Fruit fly (Drosophila melanogaster) whole organism, prepupa: ENCODE results near the gene Miro.

ENCODE experiments used
- CG10631 ChIP-seq: fragments of 200-800 bp; sonication (Bioruptor generic); optimal IDR thresholded peaks from 2 replicates; lab custom pipeline; 2016; ENCODE audit warnings: missing biosample characterization, missing genetic modification characterization
- CG11762 ChIP-seq: fragments of 200-800 bp; sonication (Bioruptor generic); optimal IDR thresholded peaks from 3 replicates; lab custom pipeline; 2016; ENCODE audit warnings: missing biosample characterization, missing genetic modification characterization; ENCODE audit not compliant: insufficient read depth
- CG11902 ChIP-seq: fragments of 200-800 bp; sonication (Bioruptor generic); optimal IDR thresholded peaks from 3 replicates; lab custom pipeline; 2016; ENCODE audit warnings: missing biosample characterization, missing genetic modification characterization
- CG15336 ChIP-seq: fragments of 200-800 bp; sonication (Bioruptor generic); IDR thresholded peaks from 2 replicates; pipeline ENCODE4 v1.3.6; 2022; ENCODE audit warnings: missing biosample characterization, missing genetic modification characterization
- CG1621 ChIP-seq: fragments of 200-800 bp; sonication (Bioruptor generic); optimal IDR thresholded peaks from 3 replicates; lab custom pipeline; 2018; ENCODE audit warnings: missing biosample characterization, mild to moderate bottlenecking, missing genetic modification characterization
- CG3032 ChIP-seq: fragments of 200-800 bp; optimal IDR thresholded peaks from 2 replicates; lab custom pipeline; 2019; ENCODE audit warnings: missing biosample characterization, mild to moderate bottlenecking, missing genetic modification characterization, moderate library complexity
- CG31627 ChIP-seq: fragments of 200-800 bp; sonication (Bioruptor generic); optimal IDR thresholded peaks from 3 replicates; lab custom pipeline; 2016; ENCODE audit warnings: missing biosample characterization, missing genetic modification characterization
- CG32006 ChIP-seq: fragments of 200-800 bp; sonication (Bioruptor generic); optimal IDR thresholded peaks from 3 replicates; lab custom pipeline; 2017; ENCODE audit warnings: missing biosample characterization, mild to moderate bottlenecking, missing genetic modification characterization
- CG34406 ChIP-seq: fragments of 200-800 bp; sonication (Bioruptor generic); optimal IDR thresholded peaks from 3 replicates; lab custom pipeline; 2016; ENCODE audit warnings: missing biosample characterization, missing genetic modification characterization
- CG4318 ChIP-seq: fragments of 200-800 bp; sonication (Bioruptor generic); optimal IDR thresholded peaks from 3 replicates; lab custom pipeline; 2017; ENCODE audit warnings: missing biosample characterization, mild to moderate bottlenecking, missing genetic modification characterization
- CG6163 ChIP-seq: fragments of 200-800 bp; sonication (Bioruptor generic); IDR thresholded peaks from 3 replicates; pipeline ENCODE4 v1.3.6; 2022; ENCODE audit warnings: missing biosample characterization, missing genetic modification characterization
- CG6276 ChIP-seq: fragments of 200-800 bp; sonication (Bioruptor generic); optimal IDR thresholded peaks from 2 replicates; lab custom pipeline; 2017; ENCODE audit warnings: missing biosample characterization, mild to moderate bottlenecking, missing genetic modification characterization
- CG6792 ChIP-seq: fragments of 200-800 bp; sonication (Bioruptor generic); optimal IDR thresholded peaks from 3 replicates; lab custom pipeline; 2016; ENCODE audit warnings: missing biosample characterization, missing genetic modification characterization
- CG6808 ChIP-seq: fragments of 200-800 bp; sonication (Bioruptor generic); optimal IDR thresholded peaks from 3 replicates; lab custom pipeline; 2017; ENCODE audit warnings: missing biosample characterization, missing genetic modification characterization, mild to moderate bottlenecking, moderate library complexity, missing genetic modification reagents
- CG6854 ChIP-seq: fragments of 200-800 bp; sonication (Bioruptor generic); optimal IDR thresholded peaks from 2 replicates; lab custom pipeline; 2017; ENCODE audit warnings: missing biosample characterization, mild to moderate bottlenecking, missing genetic modification characterization
- CG7368 ChIP-seq: fragments of 200-800 bp; sonication (Bioruptor generic); optimal IDR thresholded peaks from 3 replicates; lab custom pipeline; 2016; ENCODE audit warnings: missing biosample characterization, missing genetic modification characterization
- CG8119 ChIP-seq: fragments of 200-800 bp; sonication (Bioruptor generic); IDR thresholded peaks from 3 replicates; pipeline ENCODE4 v1.3.6; 2022; ENCODE audit warnings: missing biosample characterization, missing genetic modification characterization
- CG8632 ChIP-seq: fragments of 200-800 bp; sonication (Bioruptor generic); optimal IDR thresholded peaks from 3 replicates; lab custom pipeline; 2016; ENCODE audit warnings: missing biosample characterization, missing genetic modification characterization
- CG9139 ChIP-seq: fragments of 200-800 bp; sonication (Bioruptor generic); optimal IDR thresholded peaks from 3 replicates; lab custom pipeline; 2017; ENCODE audit warnings: missing biosample characterization, mild to moderate bottlenecking, missing genetic modification characterization
- Eip78C ChIP-seq: fragments of 200-800 bp; sonication (Bioruptor generic); peaks from one replicate; lab custom pipeline; 2016; ENCODE audit warnings: missing biosample characterization, missing genetic modification characterization
- Ets21C ChIP-seq: fragments of 200-800 bp; sonication (Bioruptor generic); optimal IDR thresholded peaks from 3 replicates; lab custom pipeline; 2016; ENCODE audit warnings: missing biosample characterization, missing genetic modification characterization
- Ets96B ChIP-seq: fragments of 200-800 bp; optimal IDR thresholded peaks from 2 replicates; lab custom pipeline; 2019; ENCODE audit warnings: missing biosample characterization, mild to moderate bottlenecking, missing genetic modification characterization, moderate library complexity
- Gug ChIP-seq: fragments of 200-800 bp; sonication (Bioruptor generic); IDR thresholded peaks from 2 replicates; pipeline ENCODE4 v1.3.6; 2022; ENCODE audit warnings: missing biosample characterization, missing genetic modification characterization
- Hr38 ChIP-seq: sonication (Bioruptor generic); optimal IDR thresholded peaks from 2 replicates; lab custom pipeline; 2016; ENCODE audit warnings: missing biosample characterization, missing genetic modification characterization
- Hr39 ChIP-seq: fragments of 200-800 bp; sonication (Bioruptor generic); optimal IDR thresholded peaks from 2 replicates; lab custom pipeline; 2016; ENCODE audit warnings: missing biosample characterization, missing genetic modification characterization
- Hr4 ChIP-seq: fragments of 200-800 bp; sonication (Bioruptor generic); optimal IDR thresholded peaks from 3 replicates; lab custom pipeline; 2016; ENCODE audit warnings: missing biosample characterization, missing genetic modification characterization
- Lpt ChIP-seq: fragments of 200-800 bp; sonication (Bioruptor generic); optimal IDR thresholded peaks from 3 replicates; lab custom pipeline; 2016; ENCODE audit warnings: missing biosample characterization, missing genetic modification characterization
- Met ChIP-seq: fragments of 200-800 bp; sonication (Bioruptor generic); optimal IDR thresholded peaks from 3 replicates; lab custom pipeline; 2016; ENCODE audit warnings: missing biosample characterization, missing genetic modification characterization
- Smox ChIP-seq: fragments of 200-800 bp; sonication (Bioruptor generic); optimal IDR thresholded peaks from 3 replicates; lab custom pipeline; 2016; ENCODE audit warnings: missing biosample characterization, missing genetic modification characterization
- Sox102F ChIP-seq: fragments of 200-800 bp; sonication (Bioruptor generic); optimal IDR thresholded peaks from 2 replicates; lab custom pipeline; 2016; ENCODE audit warnings: missing biosample characterization, mild to moderate bottlenecking, missing genetic modification characterization
- Sox14 ChIP-seq: fragments of 200-800 bp; sonication (Bioruptor generic); optimal IDR thresholded peaks from 3 replicates; lab custom pipeline; 2016; ENCODE audit warnings: missing biosample characterization, missing genetic modification characterization
- achi ChIP-seq: fragments of 200-800 bp; sonication (Bioruptor generic); optimal IDR thresholded peaks from 3 replicates; lab custom pipeline; 2016; ENCODE audit warnings: missing biosample characterization, missing genetic modification characterization
- acj6 ChIP-seq: fragments of 200-800 bp; sonication (Bioruptor generic); optimal IDR thresholded peaks from 3 replicates; lab custom pipeline; 2016; ENCODE audit warnings: missing biosample characterization, missing genetic modification characterization
- cyc ChIP-seq: fragments of 200-800 bp; sonication (Bioruptor generic); optimal IDR thresholded peaks from 3 replicates; lab custom pipeline; 2016; ENCODE audit warnings: missing biosample characterization, missing genetic modification characterization
- dac ChIP-seq: fragments of 200-800 bp; sonication (Bioruptor generic); optimal IDR thresholded peaks from 2 replicates; lab custom pipeline; 2017; ENCODE audit warnings: missing biosample characterization, mild to moderate bottlenecking, missing genetic modification characterization
- dsx ChIP-seq: fragments of 200-800 bp; optimal IDR thresholded peaks from 3 replicates; lab custom pipeline; 2019; ENCODE audit warnings: missing biosample characterization, mild to moderate bottlenecking, missing genetic modification characterization, moderate library complexity; ENCODE audit not compliant: poor library complexity, severe bottlenecking
- eg ChIP-seq: fragments of 200-800 bp; sonication (Bioruptor generic); IDR thresholded peaks from 3 replicates; pipeline ENCODE4 v1.3.6; 2022; ENCODE audit warnings: missing biosample characterization, missing genetic modification characterization
- esn ChIP-seq: fragments of 200-800 bp; sonication (Bioruptor generic); optimal IDR thresholded peaks from 2 replicates; lab custom pipeline; 2016; ENCODE audit warnings: missing biosample characterization, mild to moderate bottlenecking, missing genetic modification characterization, moderate library complexity
- fkh ChIP-seq: fragments of 200-800 bp; sonication (Bioruptor generic); optimal IDR thresholded peaks from 3 replicates; lab custom pipeline; 2017; ENCODE audit warnings: missing biosample characterization, mild to moderate bottlenecking, missing genetic modification characterization, moderate library complexity
- salr ChIP-seq, 2 experiments: fragments of 200-800 bp; sonication (Bioruptor generic); optimal IDR thresholded peaks; 3 replicates each; lab custom pipeline; 2016 to 2018; ENCODE audit warnings: missing biosample characterization in 2 of 2, missing genetic modification characterization in 2 of 2, mild to moderate bottlenecking in 1 of 2
- ss ChIP-seq, 2 experiments: fragments of 200-800 bp; sonication (Bioruptor generic); optimal IDR thresholded peaks; 2 replicates in 1 of 2; 3 replicates in 1 of 2; lab custom pipeline; 2017 to 2018; ENCODE audit warnings: mild to moderate bottlenecking in 2 of 2, missing biosample characterization in 2 of 2, missing genetic modification characterization in 2 of 2, moderate library complexity in 1 of 2
- svp ChIP-seq: fragments of 200-800 bp; sonication (Bioruptor generic); peaks from one replicate; lab custom pipeline; 2016; ENCODE audit warnings: missing biosample characterization, missing genetic modification characterization
- topi ChIP-seq: fragments of 200-800 bp; sonication (Bioruptor generic); optimal IDR thresholded peaks from 3 replicates; lab custom pipeline; 2016; ENCODE audit warnings: missing biosample characterization, missing genetic modification characterization
- vri ChIP-seq: fragments of 200-800 bp; sonication (Bioruptor generic); optimal IDR thresholded peaks from 3 replicates; lab custom pipeline; 2016; ENCODE audit warnings: missing biosample characterization, mild to moderate bottlenecking, missing genetic modification characterization

Miro gene

DNA sequence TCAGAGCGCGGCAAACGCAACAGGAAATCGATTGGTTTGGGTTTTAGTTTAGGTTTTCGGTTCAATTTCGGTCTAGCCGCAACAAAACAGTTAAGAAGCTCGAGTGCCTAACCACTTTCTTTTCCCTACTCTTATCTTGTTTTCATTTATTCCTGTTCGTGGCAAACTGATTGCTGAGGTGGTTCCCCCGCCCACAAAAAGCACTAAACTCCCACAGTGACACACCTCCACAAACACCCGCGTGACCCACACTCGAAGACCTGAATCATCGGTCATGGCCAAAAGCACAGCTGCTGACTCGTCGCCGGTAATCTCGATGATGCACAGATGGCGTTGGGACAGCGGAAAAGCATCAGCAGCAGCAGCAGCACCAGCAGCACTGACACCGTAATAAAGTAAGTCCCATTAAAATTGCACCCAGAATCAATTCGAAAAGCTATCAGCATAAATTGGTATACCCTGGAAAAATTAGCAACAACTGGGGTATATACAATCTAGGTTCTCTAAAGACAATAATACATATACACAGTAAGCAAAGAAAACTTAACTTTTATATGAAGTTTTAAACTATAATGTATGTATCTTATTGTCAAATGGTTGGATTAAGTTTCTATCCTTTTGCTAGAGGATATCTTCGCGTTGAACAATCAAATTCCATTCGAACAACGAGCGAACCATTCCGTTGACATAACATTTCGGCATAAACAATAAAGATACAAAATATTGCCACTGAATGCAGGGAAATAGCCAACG, 12.8 kb downstream of the Miro start (continued):
- no peak for TF ChIP-seq dsx (GFP tag; lab: Kevin White, UChicago)
- no peak for TF ChIP-seq CG6854 (GFP tag; lab: Kevin White, UChicago)
- peak; percentile 41 for TF ChIP-seq achi (GFP tag; lab: Kevin White, UChicago)
- TF ChIP-seq Gug (GFP tag; lab: Robert Waterston, UW), result no peak
- TF ChIP-seq CG32006 (GFP tag; lab: Kevin White, UChicago), result peak; percentile 58
- peak; percentile 14 for TF ChIP-seq Sox102F (GFP tag; lab: Kevin White, UChicago)
- TF ChIP-seq topi (GFP tag; lab: Kevin White, UChicago), result peak; percentile 11
- TF ChIP-seq Hr39 (GFP tag; lab: Kevin White, UChicago), result peak; percentile 53
- TF ChIP-seq acj6, result peak; percentile 22
- TF ChIP-seq CG3032, result peak; percentile 5
- TF ChIP-seq Hr38 (GFP tag; lab: Kevin White, UChicago), result no peak
- TF ChIP-seq CG31627 (GFP tag; lab: Kevin White, UChicago), result peak; percentile 40

- TF ChIP-seq CG1621 (tag; lab: Kevin White, UChicago) (no peak), Lpt (GFP tag; lab: Kevin White, UChicago) (no peak), CG11762 (GFP tag; lab: Kevin White, UChicago) (no peak)
Observed at dm6 chr3R:24024688-24025087, 14.0 kb downstream of the Miro start.

DNA sequence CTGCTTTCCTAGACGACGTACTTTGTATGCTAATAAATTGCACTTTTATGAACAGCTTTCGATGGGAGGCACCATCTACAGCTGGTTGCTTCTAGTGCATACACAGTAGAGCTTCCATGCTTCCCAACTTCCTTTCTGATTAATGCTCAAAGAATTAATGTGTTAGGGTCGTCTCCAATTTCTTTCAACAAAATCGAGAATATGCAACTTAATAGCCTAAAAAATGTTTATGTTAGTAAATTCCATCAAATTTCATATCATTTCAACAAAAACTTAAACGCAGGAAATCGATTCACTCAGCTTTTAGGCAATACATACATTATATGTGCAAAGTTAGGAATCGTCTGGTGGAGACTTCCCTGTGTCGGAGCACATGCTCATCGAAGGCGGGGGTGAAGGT, 14.5 kb downstream of the Miro start:
- TF ChIP-seq CG6792 (GFP tag; lab: Kevin White, UChicago) (peak; percentile 27), achi (GFP tag; lab: Kevin White, UChicago) (peak; percentile 52), CG8119 (GFP tag; lab: Robert Waterston, UW) (peak; percentile 45; the same call in 1 of the 3 replicates), Ets96B (tag; lab: Kevin White, UChicago) (peak; percentile 55), CG6854 (GFP tag; lab: Kevin White, UChicago) (no peak), CG4318 (peak; percentile 53), Hr39 (GFP tag; lab: Kevin White, UChicago) (no peak), Smox (GFP tag; lab: Kevin White, UChicago) (no peak), dac (GFP tag; lab: Kevin White, UChicago) (peak; percentile 0), CG10631 (GFP tag; lab: Kevin White, UChicago) (peak; percentile 52), CG31627 (GFP tag; lab: Kevin White, UChicago) (no peak), CG3032 (peak; percentile 47), CG11762 (GFP tag; lab: Kevin White, UChicago) (no peak), CG9139 (no peak), ss (GFP tag; optimal IDR thresholded peaks at IDR 0.05; lab: Kevin White, UChicago) (peak; percentile 20 to 30), esn (GFP tag; lab: Kevin White, UChicago) (no peak), CG34406 (GFP tag; lab: Kevin White, UChicago) (no peak), cyc (no peak), Ets21C (GFP tag; lab: Kevin White, UChicago) (no peak), Lpt (GFP tag; lab: Kevin White, UChicago) (peak; percentile 51), salr (GFP tag; optimal IDR thresholded peaks at IDR 0.05; lab: Kevin White, UChicago) (peak; percentile 48 to 50), eg (GFP tag; lab: Robert Waterston, UW) (peak; percentile 43; the same call in 2 of the 3 replicates), fkh (no peak), topi (GFP tag; lab: Kevin White, UChicago) (no peak), Eip78C (GFP tag; lab: Kevin White, UChicago) (peak; percentile 83), Sox14 (GFP tag; lab: Kevin White, UChicago) (peak; percentile 59), CG1621 (tag; lab: Kevin White, UChicago) (peak; percentile 2), CG6808 (peak; percentile 61), CG11902 (GFP tag; lab: Kevin White, UChicago) (no peak), CG8632 (GFP tag; lab: Kevin White, UChicago) (no peak), CG6276 (GFP tag; lab: Kevin White, UChicago) (peak; percentile 69), svp (GFP tag; lab: Kevin White, UChicago) (no peak), CG32006 (GFP tag; lab: Kevin White, UChicago) (peak; percentile 79), Hr4 (GFP tag; lab: Kevin White, UChicago) (peak; percentile 55), CG6163 (GFP tag; lab: Robert Waterston, UW) (no peak), CG7368 (GFP tag; lab: Kevin White, UChicago) (no peak), vri (GFP tag; lab: Kevin White, UChicago) (no peak), dsx (GFP tag; lab: Kevin White, UChicago) (peak; percentile 74), Met (no peak), CG15336 (GFP tag; lab: Robert Waterston, UW) (peak; percentile 67), Hr38 (GFP tag; lab: Kevin White, UChicago) (no peak)
